Fruit fly (Drosophila melanogaster) whole organism, prepupa: ENCODE measurements around the gene Cdc6.

Experiments used
- CG10669 ChIP-seq: fragments of 200-800 bp; sonication (Bioruptor generic); optimal IDR thresholded peaks from 3 replicates; lab custom pipeline; 2018; ENCODE audit warnings: missing biosample characterization, mild to moderate bottlenecking, missing genetic modification characterization, moderate library complexity
- CG11294 ChIP-seq: fragments of 200-800 bp; sonication (Bioruptor generic); IDR thresholded peaks from 2 replicates; pipeline ENCODE4 v1.3.6; 2022; ENCODE audit warnings: missing biosample characterization, missing genetic modification characterization
- CG11902 ChIP-seq: fragments of 200-800 bp; sonication (Bioruptor generic); optimal IDR thresholded peaks from 3 replicates; lab custom pipeline; 2016; ENCODE audit warnings: missing biosample characterization, missing genetic modification characterization
- CG1621 ChIP-seq: fragments of 200-800 bp; sonication (Bioruptor generic); optimal IDR thresholded peaks from 3 replicates; lab custom pipeline; 2018; ENCODE audit warnings: missing biosample characterization, mild to moderate bottlenecking, missing genetic modification characterization
- CG31627 ChIP-seq: fragments of 200-800 bp; sonication (Bioruptor generic); optimal IDR thresholded peaks from 3 replicates; lab custom pipeline; 2016; ENCODE audit warnings: missing biosample characterization, missing genetic modification characterization
- CG34406 ChIP-seq: fragments of 200-800 bp; sonication (Bioruptor generic); optimal IDR thresholded peaks from 3 replicates; lab custom pipeline; 2016; ENCODE audit warnings: missing biosample characterization, missing genetic modification characterization
- CG3919 ChIP-seq: fragments of 200-800 bp; sonication (Bioruptor generic); optimal IDR thresholded peaks from 3 replicates; lab custom pipeline; 2016; ENCODE audit warnings: missing biosample characterization, missing genetic modification characterization
- CG6163 ChIP-seq: fragments of 200-800 bp; sonication (Bioruptor generic); IDR thresholded peaks from 3 replicates; pipeline ENCODE4 v1.3.6; 2022; ENCODE audit warnings: missing biosample characterization, missing genetic modification characterization
- CG6276 ChIP-seq: fragments of 200-800 bp; sonication (Bioruptor generic); optimal IDR thresholded peaks from 2 replicates; lab custom pipeline; 2017; ENCODE audit warnings: missing biosample characterization, mild to moderate bottlenecking, missing genetic modification characterization
- CG6792 ChIP-seq: fragments of 200-800 bp; sonication (Bioruptor generic); optimal IDR thresholded peaks from 3 replicates; lab custom pipeline; 2016; ENCODE audit warnings: missing biosample characterization, missing genetic modification characterization
- CG6808 ChIP-seq: fragments of 200-800 bp; sonication (Bioruptor generic); optimal IDR thresholded peaks from 3 replicates; lab custom pipeline; 2017; ENCODE audit warnings: missing biosample characterization, missing genetic modification characterization, mild to moderate bottlenecking, moderate library complexity, missing genetic modification reagents
- CG6854 ChIP-seq: fragments of 200-800 bp; sonication (Bioruptor generic); optimal IDR thresholded peaks from 2 replicates; lab custom pipeline; 2017; ENCODE audit warnings: missing biosample characterization, mild to moderate bottlenecking, missing genetic modification characterization
- CG8119 ChIP-seq: fragments of 200-800 bp; sonication (Bioruptor generic); IDR thresholded peaks from 3 replicates; pipeline ENCODE4 v1.3.6; 2022; ENCODE audit warnings: missing biosample characterization, missing genetic modification characterization
- CG8319 ChIP-seq: fragments of 200-800 bp; sonication (Bioruptor generic); optimal IDR thresholded peaks from 3 replicates; lab custom pipeline; 2016; ENCODE audit warnings: missing biosample characterization, missing genetic modification characterization
- CG8632 ChIP-seq: fragments of 200-800 bp; sonication (Bioruptor generic); optimal IDR thresholded peaks from 3 replicates; lab custom pipeline; 2016; ENCODE audit warnings: missing biosample characterization, missing genetic modification characterization
- CG9139 ChIP-seq: fragments of 200-800 bp; sonication (Bioruptor generic); optimal IDR thresholded peaks from 3 replicates; lab custom pipeline; 2017; ENCODE audit warnings: missing biosample characterization, mild to moderate bottlenecking, missing genetic modification characterization
- Eip75B ChIP-seq: fragments of 200-800 bp; sonication (Bioruptor generic); optimal IDR thresholded peaks from 3 replicates; lab custom pipeline; 2016; ENCODE audit warnings: missing biosample characterization, missing genetic modification characterization
- Eip93F ChIP-seq: fragments of 200-800 bp; sonication (Bioruptor generic); optimal IDR thresholded peaks from 2 replicates; lab custom pipeline; 2016; ENCODE audit warnings: missing biosample characterization, mild to moderate bottlenecking, missing genetic modification characterization
- Ets21C ChIP-seq: fragments of 200-800 bp; sonication (Bioruptor generic); optimal IDR thresholded peaks from 3 replicates; lab custom pipeline; 2016; ENCODE audit warnings: missing biosample characterization, missing genetic modification characterization
- Ets96B ChIP-seq: fragments of 200-800 bp; optimal IDR thresholded peaks from 2 replicates; lab custom pipeline; 2019; ENCODE audit warnings: missing biosample characterization, mild to moderate bottlenecking, missing genetic modification characterization, moderate library complexity
- Hr38 ChIP-seq: sonication (Bioruptor generic); optimal IDR thresholded peaks from 2 replicates; lab custom pipeline; 2016; ENCODE audit warnings: missing biosample characterization, missing genetic modification characterization
- Hr39 ChIP-seq: fragments of 200-800 bp; sonication (Bioruptor generic); optimal IDR thresholded peaks from 2 replicates; lab custom pipeline; 2016; ENCODE audit warnings: missing biosample characterization, missing genetic modification characterization
- Lpt ChIP-seq: fragments of 200-800 bp; sonication (Bioruptor generic); optimal IDR thresholded peaks from 3 replicates; lab custom pipeline; 2016; ENCODE audit warnings: missing biosample characterization, missing genetic modification characterization
- Met ChIP-seq: fragments of 200-800 bp; sonication (Bioruptor generic); optimal IDR thresholded peaks from 3 replicates; lab custom pipeline; 2016; ENCODE audit warnings: missing biosample characterization, missing genetic modification characterization
- OdsH ChIP-seq: fragments of 200-800 bp; sonication (Bioruptor generic); optimal IDR thresholded peaks from 3 replicates; lab custom pipeline; 2016; ENCODE audit warnings: missing biosample characterization, missing genetic modification characterization
- Smox ChIP-seq: fragments of 200-800 bp; sonication (Bioruptor generic); optimal IDR thresholded peaks from 3 replicates; lab custom pipeline; 2016; ENCODE audit warnings: missing biosample characterization, missing genetic modification characterization
- Sox14 ChIP-seq: fragments of 200-800 bp; sonication (Bioruptor generic); optimal IDR thresholded peaks from 3 replicates; lab custom pipeline; 2016; ENCODE audit warnings: missing biosample characterization, missing genetic modification characterization
- Sox15 ChIP-seq: fragments of 200-800 bp; sonication (Bioruptor generic); optimal IDR thresholded peaks from 3 replicates; lab custom pipeline; 2016; ENCODE audit warnings: missing biosample characterization, missing genetic modification characterization
- achi ChIP-seq: fragments of 200-800 bp; sonication (Bioruptor generic); optimal IDR thresholded peaks from 3 replicates; lab custom pipeline; 2016; ENCODE audit warnings: missing biosample characterization, missing genetic modification characterization
- acj6 ChIP-seq: fragments of 200-800 bp; sonication (Bioruptor generic); optimal IDR thresholded peaks from 3 replicates; lab custom pipeline; 2016; ENCODE audit warnings: missing biosample characterization, missing genetic modification characterization
- cyc ChIP-seq: fragments of 200-800 bp; sonication (Bioruptor generic); optimal IDR thresholded peaks from 3 replicates; lab custom pipeline; 2016; ENCODE audit warnings: missing biosample characterization, missing genetic modification characterization
- dac ChIP-seq: fragments of 200-800 bp; sonication (Bioruptor generic); optimal IDR thresholded peaks from 2 replicates; lab custom pipeline; 2017; ENCODE audit warnings: missing biosample characterization, mild to moderate bottlenecking, missing genetic modification characterization
- dsx ChIP-seq: fragments of 200-800 bp; optimal IDR thresholded peaks from 3 replicates; lab custom pipeline; 2019; ENCODE audit warnings: missing biosample characterization, mild to moderate bottlenecking, missing genetic modification characterization, moderate library complexity; ENCODE audit not compliant: poor library complexity, severe bottlenecking
- eg ChIP-seq: fragments of 200-800 bp; sonication (Bioruptor generic); IDR thresholded peaks from 3 replicates; pipeline ENCODE4 v1.3.6; 2022; ENCODE audit warnings: missing biosample characterization, missing genetic modification characterization
- fd59A ChIP-seq: fragments of 200-800 bp; sonication (Bioruptor generic); optimal IDR thresholded peaks from 2 replicates; lab custom pipeline; 2017; ENCODE audit warnings: missing biosample characterization, mild to moderate bottlenecking, missing genetic modification characterization, missing genetic modification reagents
- fd85E ChIP-seq: fragments of 200-800 bp; sonication (Bioruptor generic); optimal IDR thresholded peaks from 3 replicates; lab custom pipeline; 2016; ENCODE audit warnings: missing biosample characterization, missing genetic modification characterization
- fkh ChIP-seq: fragments of 200-800 bp; sonication (Bioruptor generic); optimal IDR thresholded peaks from 3 replicates; lab custom pipeline; 2017; ENCODE audit warnings: missing biosample characterization, mild to moderate bottlenecking, missing genetic modification characterization, moderate library complexity
- lz ChIP-seq: fragments of 200-800 bp; sonication (Bioruptor generic); optimal IDR thresholded peaks from 3 replicates; lab custom pipeline; 2016; ENCODE audit warnings: missing biosample characterization, missing genetic modification characterization
- net ChIP-seq: fragments of 200-800 bp; sonication (Bioruptor generic); optimal IDR thresholded peaks from 3 replicates; lab custom pipeline; 2016; ENCODE audit warnings: missing biosample characterization, missing genetic modification characterization
- pdm3 ChIP-seq: fragments of 200-800 bp; sonication (Bioruptor generic); optimal IDR thresholded peaks from 3 replicates; lab custom pipeline; 2016; ENCODE audit warnings: missing biosample characterization, missing genetic modification characterization
- salr ChIP-seq, 2 experiments: fragments of 200-800 bp; sonication (Bioruptor generic); optimal IDR thresholded peaks; 3 replicates each; lab custom pipeline; 2016 to 2018; ENCODE audit warnings: missing biosample characterization in 2 of 2, missing genetic modification characterization in 2 of 2, mild to moderate bottlenecking in 1 of 2
- spab ChIP-seq: fragments of 200-800 bp; sonication (Bioruptor generic); optimal IDR thresholded peaks from 2 replicates; lab custom pipeline; 2017; ENCODE audit warnings: missing biosample characterization, mild to moderate bottlenecking, missing genetic modification characterization, missing genetic modification reagents
- ss ChIP-seq, 2 experiments: fragments of 200-800 bp; sonication (Bioruptor generic); optimal IDR thresholded peaks; 2 replicates in 1 of 2; 3 replicates in 1 of 2; lab custom pipeline; 2017 to 2018; ENCODE audit warnings: mild to moderate bottlenecking in 2 of 2, missing biosample characterization in 2 of 2, missing genetic modification characterization in 2 of 2, moderate library complexity in 1 of 2
- svp ChIP-seq: fragments of 200-800 bp; sonication (Bioruptor generic); peaks from one replicate; lab custom pipeline; 2016; ENCODE audit warnings: missing biosample characterization, missing genetic modification characterization
- topi ChIP-seq: fragments of 200-800 bp; sonication (Bioruptor generic); optimal IDR thresholded peaks from 3 replicates; lab custom pipeline; 2016; ENCODE audit warnings: missing biosample characterization, missing genetic modification characterization
- vri ChIP-seq: fragments of 200-800 bp; sonication (Bioruptor generic); optimal IDR thresholded peaks from 3 replicates; lab custom pipeline; 2016; ENCODE audit warnings: missing biosample characterization, mild to moderate bottlenecking, missing genetic modification characterization

The Cdc6 gene

dm6 chr3L:8669087-8669486 is 35.2 kb upstream of the Cdc6 start (continued):
- TF ChIP-seq ss (GFP tag; optimal IDR thresholded peaks at IDR 0.05; lab: Kevin White, UChicago) (peak; percentile 87 to 96), achi (GFP tag; lab: Kevin White, UChicago) (peak; percentile 76), acj6 (GFP tag; lab: Kevin White, UChicago) (peak; percentile 85), CG34406 (peak; percentile 74), Eip93F (peak; percentile 6), vri (peak; percentile 47), CG6276 (GFP tag; lab: Kevin White, UChicago) (peak; percentile 7), dac (GFP tag; lab: Kevin White, UChicago) (no peak), Smox (GFP tag; lab: Kevin White, UChicago) (peak; percentile 73), net (GFP tag; lab: Kevin White, UChicago) (peak; percentile 66), CG1621 (peak; percentile 87), CG6854 (GFP tag; lab: Kevin White, UChicago) (no peak), CG6808 (GFP tag; lab: Kevin White, UChicago) (peak; percentile 83), topi (GFP tag; lab: Kevin White, UChicago) (peak; percentile 79), dsx (GFP tag; lab: Kevin White, UChicago) (peak; percentile 82), spab (GFP tag; lab: Kevin White, UChicago) (peak; percentile 86)
- TF ChIP-seq, all 60 proteins: peak for 54

- peak; percentile 64 for TF ChIP-seq pdm3 (GFP tag; lab: Kevin White, UChicago)
- peak; percentile 91 to 92 for TF ChIP-seq ss (GFP tag; optimal IDR thresholded peaks at IDR 0.05; lab: Kevin White, UChicago)
- peak; percentile 70 for TF ChIP-seq CG1621
- peak; percentile 83 for TF ChIP-seq net (GFP tag; lab: Kevin White, UChicago)
- peak; percentile 57 for TF ChIP-seq Sox14
- TF ChIP-seq CG10669 (GFP tag; lab: Kevin White, UChicago): peak; percentile 89
- TF ChIP-seq Lpt: peak; percentile 73
- TF ChIP-seq CG31627 (GFP tag; lab: Kevin White, UChicago): peak; percentile 65
- peak; percentile 71 for TF ChIP-seq Sox15 (GFP tag; lab: Kevin White, UChicago)
- peak; percentile 65 for TF ChIP-seq lz
- TF ChIP-seq svp (GFP tag; lab: Kevin White, UChicago): peak; percentile 89
- TF ChIP-seq vri: peak; percentile 78
- TF ChIP-seq Met (GFP tag; lab: Kevin White, UChicago): peak; percentile 84
- peak; percentile 46 for TF ChIP-seq Hr39
- TF ChIP-seq CG11902 (GFP tag; lab: Kevin White, UChicago): peak; percentile 78
- TF ChIP-seq fd85E: peak; percentile 52
- TF ChIP-seq salr (GFP tag; optimal IDR thresholded peaks at IDR 0.05; lab: Kevin White, UChicago): peak; percentile 53 to 75
- peak; percentile 88 for TF ChIP-seq acj6 (GFP tag; lab: Kevin White, UChicago)
- TF ChIP-seq CG3919 (GFP tag; lab: Kevin White, UChicago): peak; percentile 89
- peak; percentile 37 for TF ChIP-seq Ets21C (GFP tag; lab: Kevin White, UChicago)
- TF ChIP-seq Eip75B (GFP tag; lab: Kevin White, UChicago): peak; percentile 72
- peak; percentile 84 for TF ChIP-seq CG9139 (GFP tag; lab: Kevin White, UChicago)
- TF ChIP-seq dac (GFP tag; lab: Kevin White, UChicago): no peak
- TF ChIP-seq CG8319 (GFP tag; lab: Kevin White, UChicago): peak; percentile 74
- peak; percentile 93 for TF ChIP-seq CG34406
- peak; percentile 80 for TF ChIP-seq Eip93F
- TF ChIP-seq fkh: no peak
- peak; percentile 92 for TF ChIP-seq CG8632 (GFP tag; lab: Kevin White, UChicago)
- TF ChIP-seq Hr38 (GFP tag; lab: Kevin White, UChicago): no peak
- peak; percentile 88 for TF ChIP-seq CG6792 (GFP tag; lab: Kevin White, UChicago)
- TF ChIP-seq CG8119: peak; percentile 86
- peak; percentile 90 for TF ChIP-seq spab (GFP tag; lab: Kevin White, UChicago)
- peak; percentile 94 for TF ChIP-seq Ets96B
- TF ChIP-seq fd59A: peak; percentile 88
- peak; percentile 77 for TF ChIP-seq Smox (GFP tag; lab: Kevin White, UChicago)
- TF ChIP-seq cyc: peak; percentile 60
- peak; percentile 86 for TF ChIP-seq CG6163 (GFP tag; lab: Robert Waterston, UW)
- TF ChIP-seq CG6276 (GFP tag; lab: Kevin White, UChicago): peak; percentile 52
- TF ChIP-seq dsx (GFP tag; lab: Kevin White, UChicago): peak; percentile 93
- peak; percentile 87 for TF ChIP-seq OdsH (GFP tag; lab: Kevin White, UChicago)
- no peak for TF ChIP-seq CG11294 (GFP tag; lab: Robert Waterston, UW)
- peak; percentile 73 for TF ChIP-seq eg (GFP tag; lab: Robert Waterston, UW)
Observed at dm6 chr3L:8667809-8668593, 34.1 kb upstream of the Cdc6 start.
